Worm (Caenorhabditis elegans): Measurements from ENCODE around the gene sre-48.

DNA sequence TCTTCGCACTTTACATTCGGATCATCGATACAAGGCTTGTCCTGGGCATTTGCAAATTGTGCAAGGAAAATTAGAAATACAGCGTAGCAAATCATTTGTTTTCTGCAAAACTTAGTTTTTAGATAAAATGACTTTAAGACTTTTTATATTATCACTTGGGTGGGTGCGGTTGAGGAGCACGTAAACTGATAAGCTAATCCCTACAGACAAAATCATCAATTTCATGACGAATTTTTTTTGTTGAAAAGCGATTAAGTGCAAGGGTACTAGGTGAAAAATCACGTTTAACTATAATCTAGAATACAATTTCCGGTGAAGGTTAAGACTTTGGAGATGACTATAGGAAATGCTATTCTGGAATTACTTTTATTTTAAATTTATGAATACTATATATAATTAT is 17.8 kb upstream of the sre-48 start, which contains the start of gene F01D5.1:
- TF ChIP-seq ces-1 (GFP tag; optimal IDR thresholded peaks at IDR 0.05) (no peak), mep-1 (tag; optimal IDR thresholded peaks at IDR 0.05) (no peak), ceh-82 (tag; optimal IDR thresholded peaks at IDR 0.05) (no peak), unc-62 (GFP tag; optimal IDR thresholded peaks at IDR 0.05) (no peak), mab-9 (GFP tag; IDR thresholded peaks at IDR 0.05) (no peak), efl-1 (optimal IDR thresholded peaks at IDR 0.05) (no peak), efl-1 (GFP tag; optimal IDR thresholded peaks at IDR 0.05 in 1 of 2) (no peak), dsc-1 (tag; optimal IDR thresholded peaks at IDR 0.05) (no peak)

Data from whole organism, L1 larva.